Worm (Caenorhabditis elegans) whole organism, L3 larva: ENCODE data around the gene R08C7.8.

Experiments
- ceh-16 ChIP-seq: sonication (generic microtip); optimal IDR thresholded peaks from 2 replicates; lab custom pipeline; 2017; ENCODE audit warnings: missing biosample characterization, missing genetic modification characterization
- elt-1 ChIP-seq: fragments of 150-350 bp; optimal IDR thresholded peaks from 2 replicates; lab custom pipeline; 2014; ENCODE audit warnings: missing biosample characterization, missing genetic modification characterization
- elt-3 ChIP-seq, 3 experiments: fragments of 150-350 bp in 1 of 3; sonication (generic microtip) in 2 of 3; optimal IDR thresholded peaks; 2 replicates in 2 of 3; 4 replicates in 1 of 3; lab custom pipeline; 2014 to 2017; ENCODE audit warnings: missing biosample characterization in 3 of 3, missing genetic modification characterization in 3 of 3
- eor-1 ChIP-seq, 2 experiments: fragments of 150-350 bp; optimal IDR thresholded peaks; 2 replicates each; lab custom pipeline; 2014 to 2018; ENCODE audit warnings: missing biosample characterization in 2 of 2, missing genetic modification characterization in 2 of 2
- fos-1 ChIP-seq: fragments of 150-350 bp; optimal IDR thresholded peaks from 2 replicates; lab custom pipeline; 2014; ENCODE audit warnings: missing biosample characterization, missing genetic modification characterization
- lin-39 ChIP-seq: fragments of 150-350 bp; optimal IDR thresholded peaks from 2 replicates; lab custom pipeline; 2018; ENCODE audit warnings: missing biosample characterization, missing genetic modification reagents, missing genetic modification characterization
- mdl-1 ChIP-seq: fragments of 150-350 bp; optimal IDR thresholded peaks from 2 replicates; lab custom pipeline; 2014; ENCODE audit warnings: missing biosample characterization, missing genetic modification characterization
- nhr-12 ChIP-seq: fragments of 150-350 bp; optimal IDR thresholded peaks from 2 replicates; lab custom pipeline; 2014; ENCODE audit warnings: missing biosample characterization, missing genetic modification characterization
- nhr-23 ChIP-seq: fragments of 150-350 bp; optimal IDR thresholded peaks from 2 replicates; lab custom pipeline; 2014; ENCODE audit warnings: missing biosample characterization, missing genetic modification reagents, missing genetic modification characterization
- nhr-237 ChIP-seq: fragments of 150-350 bp; optimal IDR thresholded peaks from 2 replicates; lab custom pipeline; 2014; ENCODE audit warnings: missing biosample characterization, missing genetic modification characterization
- zag-1 ChIP-seq: fragments of 150-350 bp; optimal IDR thresholded peaks from 2 replicates; lab custom pipeline; 2014; ENCODE audit warnings: missing biosample characterization, missing genetic modification characterization

ce11 chrIV:4439190-4439589 lies 4.8 kb upstream of the R08C7.8 start, which contains the start of gene fbxb-74:
- TF ChIP-seq elt-3 (tag; optimal IDR thresholded peaks at IDR 0.05; lab: Kevin White, UChicago) (no peak), nhr-237 (tag; lab: Kevin White, UChicago) (no peak), eor-1 (tag; optimal IDR thresholded peaks at IDR 0.05; lab: Kevin White, UChicago) (no peak), ceh-16 (no peak), elt-1 (no peak), zag-1 (no peak), mdl-1 (tag; lab: Kevin White, UChicago) (no peak), fos-1 (tag; lab: Kevin White, UChicago) (no peak), nhr-23 (tag; lab: Kevin White, UChicago) (no peak), nhr-12 (tag; lab: Kevin White, UChicago) (no peak), lin-39 (tag; lab: Kevin White, UChicago) (no peak)
